Worm (Caenorhabditis elegans): ENCODE measurements around the gene C49F5.3.

ce11 chrX:11953229-11953628, 30.2 kb downstream of the C49F5.3 start, which contains the start of gene T08D10.4:
- TF ChIP-seq ref-1 (GFP tag; conservative IDR thresholded peaks at IDR 0.05) (no peak), ztf-29 (GFP tag; IDR thresholded peaks at IDR 0.05) (no peak), ztf-23 (GFP tag; IDR thresholded peaks at IDR 0.05) (no peak), T22C8.4 (GFP tag; IDR thresholded peaks at IDR 0.05) (no peak), flt-1 (GFP tag; IDR thresholded peaks at IDR 0.05) (no peak), med-1 (GFP tag; optimal IDR thresholded peaks at IDR 0.05; ENCODE audit: insufficient read depth) (no peak), tab-1 (GFP tag; IDR thresholded peaks at IDR 0.05) (no peak)
